Fruit fly (Drosophila melanogaster) whole organism, embryonic: Measurements from ENCODE around the gene CG9240.
A peak's percentile ranks its signal among the peaks of the same experiment; 100 is the strongest.

ENCODE experiments used
- Adf1 ChIP-seq: fragments of 200-800 bp; sonication (Bioruptor generic); IDR thresholded peaks from 2 replicates; pipeline ENCODE4 v1.3.6; 2022; ENCODE audit warnings: missing biosample characterization, missing genetic modification characterization
- BEAF-32 ChIP-seq: fragments of 200-800 bp; sonication (Bioruptor generic); optimal IDR thresholded peaks from 3 replicates; lab custom pipeline; 2017; ENCODE audit warnings: missing biosample characterization, missing genetic modification characterization, mild to moderate bottlenecking, moderate library complexity, missing genetic modification reagents
- Bdp1 ChIP-seq: fragments of 200-800 bp; sonication (Bioruptor generic); optimal IDR thresholded peaks from 3 replicates; lab custom pipeline; 2016; ENCODE audit warnings: missing biosample characterization, missing genetic modification characterization
- CG10654 ChIP-seq: fragments of 200-800 bp; sonication (Bioruptor generic); optimal IDR thresholded peaks from 2 replicates; lab custom pipeline; 2016; ENCODE audit warnings: missing biosample characterization, missing genetic modification characterization
- CG11456 ChIP-seq: fragments of 200-800 bp; sonication (Bioruptor generic); IDR thresholded peaks from 3 replicates; pipeline ENCODE4 v1.3.6; 2022; ENCODE audit warnings: missing biosample characterization, missing genetic modification characterization
- CG12299 ChIP-seq: fragments of 200-800 bp; sonication (Bioruptor generic); optimal IDR thresholded peaks from 2 replicates; lab custom pipeline; 2018; ENCODE audit warnings: missing biosample characterization, mild to moderate bottlenecking, missing genetic modification characterization
- CG13123 ChIP-seq: fragments of 200-800 bp; sonication (Bioruptor generic); optimal IDR thresholded peaks from 2 replicates; lab custom pipeline; 2016; ENCODE audit warnings: missing biosample characterization, missing genetic modification characterization
- CG13424 ChIP-seq: fragments of 200-800 bp; sonication (Bioruptor generic); optimal IDR thresholded peaks from 2 replicates; lab custom pipeline; 2019; ENCODE audit warnings: missing biosample characterization, mild to moderate bottlenecking, missing genetic modification characterization, moderate library complexity
- CG15601 ChIP-seq: fragments of 200-800 bp; sonication (Bioruptor generic); optimal IDR thresholded peaks from 3 replicates; lab custom pipeline; 2019; ENCODE audit warnings: missing biosample characterization, mild to moderate bottlenecking, missing genetic modification characterization, moderate library complexity
- CG1602 ChIP-seq: fragments of 200-800 bp; sonication (Bioruptor generic); optimal IDR thresholded peaks from 3 replicates; lab custom pipeline; 2016; ENCODE audit warnings: missing biosample characterization, missing genetic modification characterization
- CG16815 ChIP-seq: fragments of 200-800 bp; sonication (Bioruptor generic); optimal IDR thresholded peaks from 3 replicates; lab custom pipeline; 2017; ENCODE audit warnings: missing biosample characterization, mild to moderate bottlenecking, missing genetic modification characterization
- CG17361 ChIP-seq: fragments of 200-800 bp; sonication (Bioruptor generic); IDR thresholded peaks from 3 replicates; pipeline ENCODE4 v1.3.6; 2022; ENCODE audit warnings: missing biosample characterization, missing genetic modification characterization
- CG17912 ChIP-seq: fragments of 200-800 bp; sonication (Bioruptor generic); optimal IDR thresholded peaks from 2 replicates; lab custom pipeline; 2018; ENCODE audit warnings: missing biosample characterization, mild to moderate bottlenecking, missing genetic modification characterization
- CG1832 ChIP-seq: fragments of 200-800 bp; sonication (Bioruptor generic); optimal IDR thresholded peaks from 2 replicates; lab custom pipeline; 2017; ENCODE audit warnings: missing biosample characterization, mild to moderate bottlenecking, missing genetic modification characterization, inconsistent platforms
- CG2712 ChIP-seq: fragments of 200-800 bp; optimal IDR thresholded peaks from 3 replicates; lab custom pipeline; 2019; ENCODE audit warnings: missing biosample characterization, mild to moderate bottlenecking, missing genetic modification characterization, moderate library complexity
- CG42726 ChIP-seq: fragments of 200-800 bp; sonication (Bioruptor generic); IDR thresholded peaks from 2 replicates; pipeline ENCODE4 v1.3.6; 2022; ENCODE audit warnings: missing biosample characterization, missing genetic modification characterization; ENCODE audit not compliant: partially characterized antibody
- CG4424 ChIP-seq: fragments of 200-800 bp; sonication (Bioruptor generic); optimal IDR thresholded peaks from 3 replicates; lab custom pipeline; 2016; ENCODE audit warnings: missing biosample characterization, missing genetic modification characterization
- CG6813 ChIP-seq: fragments of 200-800 bp; sonication (Bioruptor generic); optimal IDR thresholded peaks from 2 replicates; lab custom pipeline; 2017; ENCODE audit warnings: missing biosample characterization, missing genetic modification characterization, mild to moderate bottlenecking, moderate library complexity, missing genetic modification reagents
- CG7271 ChIP-seq: fragments of 200-800 bp; sonication (Bioruptor generic); optimal IDR thresholded peaks from 2 replicates; lab custom pipeline; 2018; ENCODE audit warnings: missing biosample characterization, mild to moderate bottlenecking, missing genetic modification characterization, moderate library complexity
- CG7556 ChIP-seq: fragments of 200-800 bp; sonication (Bioruptor generic); optimal IDR thresholded peaks from 2 replicates; lab custom pipeline; 2017; ENCODE audit warnings: missing biosample characterization, mild to moderate bottlenecking, missing genetic modification characterization
- CG8924 ChIP-seq: fragments of 200-800 bp; optimal IDR thresholded peaks from 3 replicates; lab custom pipeline; 2019; ENCODE audit warnings: missing biosample characterization, mild to moderate bottlenecking, missing genetic modification characterization, moderate library complexity
- Camta ChIP-seq: fragments of 200-800 bp; sonication (Bioruptor generic); optimal IDR thresholded peaks from 2 replicates; lab custom pipeline; 2016; ENCODE audit warnings: missing biosample characterization, missing genetic modification characterization
- Dip3 ChIP-seq: fragments of 200-800 bp; sonication (Bioruptor generic); optimal IDR thresholded peaks from 3 replicates; lab custom pipeline; 2016; ENCODE audit warnings: missing biosample characterization, missing genetic modification characterization
- Dref ChIP-seq: fragments of 200-800 bp; sonication (Bioruptor generic); IDR thresholded peaks from 2 replicates; pipeline ENCODE4 v1.3.6; 2022; ENCODE audit warnings: missing biosample characterization, missing genetic modification characterization
- E2f2 ChIP-seq: fragments of 200-800 bp; sonication (Bioruptor generic); IDR thresholded peaks from 2 replicates; pipeline ENCODE4 v1.3.6; 2022; ENCODE audit warnings: missing biosample characterization, missing genetic modification characterization
- MTF-1 ChIP-seq: fragments of 200-800 bp; sonication (Bioruptor generic); optimal IDR thresholded peaks from 2 replicates; lab custom pipeline; 2018; ENCODE audit warnings: missing biosample characterization, mild to moderate bottlenecking, missing genetic modification characterization, borderline replicate concordance
- Myb ChIP-seq: fragments of 200-800 bp; sonication (Bioruptor generic); optimal IDR thresholded peaks from 2 replicates; lab custom pipeline; 2016; ENCODE audit warnings: missing biosample characterization, missing genetic modification characterization
- PHDP ChIP-seq: fragments of 200-800 bp; sonication (Bioruptor generic); optimal IDR thresholded peaks from 3 replicates; lab custom pipeline; 2018; ENCODE audit warnings: missing biosample characterization, mild to moderate bottlenecking, missing genetic modification characterization, moderate library complexity
- Sin3A ChIP-seq: fragments of >200 bp; optimal IDR thresholded peaks from 2 replicates; lab custom pipeline; 2018
- aop ChIP-seq: fragments of 200-800 bp; sonication (Bioruptor generic); IDR thresholded peaks from 2 replicates; pipeline ENCODE4 v1.3.6; 2022; ENCODE audit warnings: missing biosample characterization, missing genetic modification characterization
- az2 ChIP-seq: fragments of 200-800 bp; sonication (Bioruptor generic); optimal IDR thresholded peaks from 3 replicates; lab custom pipeline; 2016; ENCODE audit warnings: missing biosample characterization, missing genetic modification characterization
- bbx ChIP-seq: fragments of 200-800 bp; sonication (Bioruptor generic); IDR thresholded peaks from 2 replicates; pipeline ENCODE4 v1.3.6; 2022; ENCODE audit warnings: missing biosample characterization, missing genetic modification characterization; ENCODE audit not compliant: partially characterized antibody
- bigmax ChIP-seq: fragments of 200-800 bp; sonication (Bioruptor generic); optimal IDR thresholded peaks from 2 replicates; lab custom pipeline; 2018; ENCODE audit warnings: missing biosample characterization, mild to moderate bottlenecking, missing genetic modification characterization
- dan ChIP-seq: fragments of 200-800 bp; sonication (Bioruptor generic); IDR thresholded peaks from 2 replicates; pipeline ENCODE4 v1.3.6; 2022; ENCODE audit warnings: missing biosample characterization, missing genetic modification characterization
- dysf ChIP-seq: fragments of 200-800 bp; sonication (Bioruptor generic); IDR thresholded peaks from 3 replicates; pipeline ENCODE4 v1.3.6; 2022; ENCODE audit warnings: missing biosample characterization, missing genetic modification characterization
- gcm ChIP-seq: fragments of 200-800 bp; sonication (Bioruptor generic); optimal IDR thresholded peaks from 2 replicates; lab custom pipeline; 2019; ENCODE audit warnings: missing biosample characterization, mild to moderate bottlenecking, missing genetic modification characterization, moderate library complexity
- gt ChIP-seq: fragments of 200-800 bp; sonication (Bioruptor generic); IDR thresholded peaks from 2 replicates; pipeline ENCODE4 v1.3.6; 2022; ENCODE audit warnings: missing biosample characterization, missing genetic modification characterization
- hkb ChIP-seq, 2 experiments: fragments of 200-800 bp in 1 of 2; fragments of >200 bp in 1 of 2; sonication (Bioruptor generic) in 1 of 2; IDR thresholded peaks in 1 of 2; optimal IDR thresholded peaks in 1 of 2; 2 replicates each; pipeline versions ENCODE4 v1.3.6 to Lab custom; 2017 to 2022; ENCODE audit warnings: missing biosample characterization in 1 of 2, missing genetic modification characterization in 1 of 2
- inv ChIP-seq: fragments of 200-800 bp; sonication (Bioruptor generic); IDR thresholded peaks from 2 replicates; pipeline ENCODE4 v1.3.6; 2022; ENCODE audit warnings: missing biosample characterization, missing genetic modification characterization; ENCODE audit not compliant: partially characterized antibody
- jumu ChIP-seq: fragments of 200-800 bp; sonication (Bioruptor generic); optimal IDR thresholded peaks from 3 replicates; lab custom pipeline; 2016; ENCODE audit warnings: missing biosample characterization, missing genetic modification characterization
- lilli ChIP-seq: fragments of 200-800 bp; sonication (Bioruptor generic); optimal IDR thresholded peaks from 3 replicates; lab custom pipeline; 2016; ENCODE audit warnings: missing biosample characterization, missing genetic modification characterization
- nerfin-1 ChIP-seq: fragments of 200-800 bp; sonication (Bioruptor generic); optimal IDR thresholded peaks from 3 replicates; lab custom pipeline; 2019; ENCODE audit warnings: missing biosample characterization, mild to moderate bottlenecking, missing genetic modification characterization, moderate library complexity
- prd ChIP-seq, 3 experiments: fragments of >200 bp in 2 of 3; fragments of 200-800 bp in 1 of 3; sonication (Bioruptor generic) in 1 of 3; optimal IDR thresholded peaks in 2 of 3; IDR thresholded peaks in 1 of 3; 2 replicates in 2 of 3; 3 replicates in 1 of 3; pipeline versions ENCODE4 v1.3.6 to Lab custom; 2017 to 2022; ENCODE audit warnings: missing biosample characterization in 1 of 3, missing genetic modification characterization in 1 of 3
- ro ChIP-seq: fragments of 200-800 bp; sonication (Bioruptor generic); IDR thresholded peaks from 2 replicates; pipeline ENCODE4 v1.3.6; 2022; ENCODE audit warnings: missing biosample characterization, missing genetic modification characterization
- schlank ChIP-seq: fragments of 200-800 bp; sonication (Bioruptor generic); optimal IDR thresholded peaks from 2 replicates; lab custom pipeline; 2018; ENCODE audit warnings: missing biosample characterization, mild to moderate bottlenecking, missing genetic modification characterization
- scrt ChIP-seq: fragments of 200-800 bp; sonication (Bioruptor generic); optimal IDR thresholded peaks from 2 replicates; lab custom pipeline; 2018; ENCODE audit warnings: missing biosample characterization, mild to moderate bottlenecking, missing genetic modification characterization, moderate library complexity
- sens-2 ChIP-seq: fragments of 200-800 bp; sonication (Bioruptor generic); IDR thresholded peaks from 2 replicates; pipeline ENCODE4 v1.3.6; 2022; ENCODE audit warnings: missing biosample characterization, missing genetic modification characterization
- slou ChIP-seq: fragments of 200-800 bp; sonication (Bioruptor generic); optimal IDR thresholded peaks from 3 replicates; lab custom pipeline; 2016; ENCODE audit warnings: missing biosample characterization, missing genetic modification characterization
- tup ChIP-seq: fragments of 200-800 bp; sonication (Bioruptor generic); optimal IDR thresholded peaks from 2 replicates; lab custom pipeline; 2016; ENCODE audit warnings: missing biosample characterization, mild to moderate bottlenecking, missing genetic modification characterization, moderate library complexity

The CG9240 gene

DNA sequence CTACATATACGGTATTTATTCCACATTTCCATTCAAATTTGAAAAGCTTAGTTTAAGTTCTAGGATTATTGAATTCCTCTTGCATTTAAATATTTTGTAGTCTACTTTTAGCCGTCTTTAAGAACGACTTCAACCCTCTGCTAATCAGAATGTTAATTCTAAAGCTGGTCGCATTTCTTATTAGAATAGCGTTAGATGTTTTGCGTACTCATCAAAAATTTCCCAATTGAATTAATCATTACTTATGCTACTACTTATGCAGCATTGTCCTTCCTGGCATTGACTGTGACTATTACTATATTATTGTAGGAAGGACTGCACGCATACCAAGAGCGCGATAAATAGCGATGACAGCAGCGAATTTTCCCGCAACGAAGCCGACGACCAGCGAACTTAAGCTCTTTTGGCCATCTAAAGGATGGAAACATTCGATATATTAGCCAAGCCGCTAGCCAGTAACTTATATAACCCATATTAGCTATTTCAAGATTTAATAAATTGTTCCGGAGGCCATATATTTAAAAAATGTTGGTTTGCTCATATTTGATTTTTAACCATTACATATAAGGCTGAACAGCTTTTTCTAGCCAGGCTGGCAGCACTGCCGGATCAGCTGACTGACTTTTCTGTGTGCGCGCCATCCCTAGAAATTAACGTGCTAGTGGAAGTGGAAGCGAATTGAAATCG is 4.1 kb downstream of the CG9240 start, which contains the start of gene CG8128 (continued):
- TF ChIP-seq jumu (GFP tag; lab: Kevin White, UChicago) (no peak), CG13424 (tag; lab: Kevin White, UChicago) (peak; percentile 28), az2 (no peak), inv (no peak), CG17361 (GFP tag; lab: Robert Waterston, UW) (no peak), CG11456 (GFP tag; lab: Robert Waterston, UW) (no peak), dan (GFP tag; lab: Robert Waterston, UW) (no peak), CG42726 (GFP tag; lab: Robert Waterston, UW) (no peak), scrt (GFP tag; lab: Kevin White, UChicago) (no peak), BEAF-32 (GFP tag; lab: Kevin White, UChicago) (peak; percentile 50), Sin3A (lab: Kevin White, UChicago) (peak; percentile 42), CG12299 (no peak), CG13123 (no peak), slou (no peak), CG7271 (tag; lab: Kevin White, UChicago) (no peak), E2f2 (GFP tag; lab: Robert Waterston, UW) (no peak; the same call in none of the 2 replicates), CG7556 (GFP tag; lab: Kevin White, UChicago) (no peak), CG16815 (GFP tag; lab: Kevin White, UChicago) (no peak), Bdp1 (no peak), bigmax (GFP tag; lab: Kevin White, UChicago) (no peak), CG2712 (tag; lab: Kevin White, UChicago) (peak; percentile 14), Camta (GFP tag; lab: Kevin White, UChicago) (no peak), aop (no peak), sens-2 (no peak), gcm (GFP tag; lab: Kevin White, UChicago) (no peak), CG6813 (no peak), CG1832 (no peak), MTF-1 (GFP tag; lab: Kevin White, UChicago) (no peak), hkb (optimal IDR thresholded peaks at IDR 0.05; lab: Kevin White, UChicago) (peak; percentile 60), hkb (GFP tag; IDR thresholded peaks at IDR 0.05; lab: Robert Waterston, UW) (no peak), CG10654 (GFP tag; lab: Kevin White, UChicago) (no peak), bbx (GFP tag; lab: Robert Waterston, UW) (no peak), CG17912 (GFP tag; lab: Kevin White, UChicago) (no peak), lilli (GFP tag; lab: Kevin White, UChicago) (no peak), nerfin-1 (no peak), prd (optimal IDR thresholded peaks at IDR 0.05; lab: Kevin White, UChicago) (no peak), prd (GFP tag; IDR thresholded peaks at IDR 0.05; lab: Robert Waterston, UW) (0 out of 3 replicates have a peak, but pooled peaks have one; percentile 32), Adf1 (no peak), CG4424 (GFP tag; lab: Kevin White, UChicago) (no peak), ro (GFP tag; lab: Robert Waterston, UW) (no peak), Dref (GFP tag; lab: Robert Waterston, UW) (peak; percentile 36; the same call in 1 of the 2 replicates), gt (no peak), Myb (no peak), dysf (GFP tag; lab: Robert Waterston, UW) (0 out of 3 replicates have a peak, but pooled peaks have one; percentile 6), CG15601 (tag; lab: Kevin White, UChicago) (peak; percentile 11), CG1602 (GFP tag; lab: Kevin White, UChicago) (no peak), tup (GFP tag; lab: Kevin White, UChicago) (no peak), PHDP (no peak), CG8924 (tag; lab: Kevin White, UChicago) (no peak), schlank (tag; lab: Kevin White, UChicago) (no peak), Dip3 (GFP tag; lab: Kevin White, UChicago) (no peak)
